Worm (Caenorhabditis elegans) whole organism, L2 larva: ENCODE measurements around the gene D1086.3.

Experiments used
- C34F6.9 ChIP-seq: fragments of 150-350 bp; optimal IDR thresholded peaks from 2 replicates; lab custom pipeline; 2014; ENCODE audit warnings: missing biosample characterization, missing genetic modification characterization
- F13H6.1 ChIP-seq: sonication (generic microtip); optimal IDR thresholded peaks from 2 replicates; lab custom pipeline; 2016; ENCODE audit warnings: missing genetic modification characterization, missing compliant biosample characterization
- R02D3.7 ChIP-seq: fragments of 150-350 bp; optimal IDR thresholded peaks from 2 replicates; lab custom pipeline; 2014; ENCODE audit warnings: missing biosample characterization, missing genetic modification characterization
- Y55F3AM.14 ChIP-seq: fragments of 200-800 bp; sonication (Bioruptor generic); optimal IDR thresholded peaks from 2 replicates; lab custom pipeline; 2018; ENCODE audit warnings: mild to moderate bottlenecking, missing genetic modification characterization, missing compliant biosample characterization
- ZK546.5 ChIP-seq: sonication (generic microtip); optimal IDR thresholded peaks from 2 replicates; lab custom pipeline; 2017; ENCODE audit warnings: missing biosample characterization, missing genetic modification characterization
- alr-1 ChIP-seq: fragments of 150-350 bp; optimal IDR thresholded peaks from 2 replicates; lab custom pipeline; 2014; ENCODE audit warnings: missing biosample characterization, missing genetic modification characterization
- aly-2 ChIP-seq: fragments of 150-350 bp; optimal IDR thresholded peaks from 2 replicates; lab custom pipeline; 2014; ENCODE audit warnings: missing biosample characterization, missing genetic modification characterization
- blmp-1 ChIP-seq: sonication (generic microtip); optimal IDR thresholded peaks from 2 replicates; lab custom pipeline; 2017; ENCODE audit warnings: missing genetic modification characterization, mild to moderate bottlenecking, missing compliant biosample characterization, antibody characterized with exemption, moderate library complexity; ENCODE audit not compliant: insufficient read depth
- dmd-4 ChIP-seq: sonication (generic microtip); optimal IDR thresholded peaks from 2 replicates; lab custom pipeline; 2017; ENCODE audit warnings: missing biosample characterization, missing genetic modification characterization
- elt-1 ChIP-seq: fragments of 150-350 bp; optimal IDR thresholded peaks from 2 replicates; lab custom pipeline; 2014; ENCODE audit warnings: missing biosample characterization, missing genetic modification characterization
- fos-1 ChIP-seq: fragments of 150-350 bp; optimal IDR thresholded peaks from 2 replicates; lab custom pipeline; 2014; ENCODE audit warnings: missing biosample characterization, missing genetic modification characterization
- lin-11 ChIP-seq: fragments of 150-350 bp; sonication (generic microtip); optimal IDR thresholded peaks from 2 replicates; lab custom pipeline; 2014; ENCODE audit warnings: missing biosample characterization, missing genetic modification characterization, inconsistent platforms, mixed read lengths
- lsy-2 ChIP-seq, 2 experiments: fragments of 150-350 bp in 1 of 2; sonication (generic microtip) in 1 of 2; optimal IDR thresholded peaks; 2 replicates each; lab custom pipeline; 2014 to 2017; ENCODE audit warnings: missing biosample characterization in 2 of 2, missing genetic modification characterization in 2 of 2
- mab-5 ChIP-seq: fragments of 150-350 bp; optimal IDR thresholded peaks from 2 replicates; lab custom pipeline; 2014; ENCODE audit warnings: missing biosample characterization, missing genetic modification characterization
- mbf-1 ChIP-seq: sonication (generic microtip); optimal IDR thresholded peaks from 2 replicates; lab custom pipeline; 2017; ENCODE audit warnings: missing biosample characterization, missing genetic modification characterization
- nhr-10 ChIP-seq: sonication (generic microtip); optimal IDR thresholded peaks from 2 replicates; lab custom pipeline; 2017; ENCODE audit warnings: missing biosample characterization, missing genetic modification characterization
- nhr-11 ChIP-seq: fragments of 150-350 bp; optimal IDR thresholded peaks from 2 replicates; lab custom pipeline; 2014; ENCODE audit warnings: missing biosample characterization, missing genetic modification characterization
- nhr-129 ChIP-seq: fragments of 150-350 bp; optimal IDR thresholded peaks from 2 replicates; lab custom pipeline; 2014; ENCODE audit warnings: missing biosample characterization, missing genetic modification characterization
- nhr-21 ChIP-seq: fragments of 150-350 bp; optimal IDR thresholded peaks from 2 replicates; lab custom pipeline; 2014; ENCODE audit warnings: missing biosample characterization, missing genetic modification characterization
- nhr-23 ChIP-seq: fragments of 150-350 bp; optimal IDR thresholded peaks from 2 replicates; lab custom pipeline; 2014; ENCODE audit warnings: missing biosample characterization, missing genetic modification reagents, missing genetic modification characterization
- nhr-25 ChIP-seq: fragments of 150-350 bp; sonication (generic microtip); optimal IDR thresholded peaks from 3 replicates; lab custom pipeline; 2014; ENCODE audit warnings: missing biosample characterization, missing genetic modification characterization
- nhr-6 ChIP-seq: fragments of 150-350 bp; optimal IDR thresholded peaks from 2 replicates; lab custom pipeline; 2014; ENCODE audit warnings: missing biosample characterization, missing genetic modification characterization
- nhr-77 ChIP-seq: fragments of 150-350 bp; optimal IDR thresholded peaks from 2 replicates; lab custom pipeline; 2014; ENCODE audit warnings: missing biosample characterization, missing genetic modification characterization
- peb-1 ChIP-seq: fragments of 150-350 bp; optimal IDR thresholded peaks from 2 replicates; lab custom pipeline; 2014; ENCODE audit warnings: missing biosample characterization, missing genetic modification characterization
- sem-4 ChIP-seq: fragments of 150-350 bp; optimal IDR thresholded peaks from 2 replicates; lab custom pipeline; 2014; ENCODE audit warnings: missing biosample characterization, missing genetic modification reagents, missing genetic modification characterization
- skn-1 ChIP-seq: sonication (generic microtip); optimal IDR thresholded peaks from 2 replicates; lab custom pipeline; 2017; ENCODE audit warnings: missing biosample characterization, missing genetic modification characterization
- sma-3 ChIP-seq: sonication (generic microtip); optimal IDR thresholded peaks from 2 replicates; lab custom pipeline; 2016; ENCODE audit warnings: missing genetic modification reagents, missing genetic modification characterization, missing compliant biosample characterization
- sma-9 ChIP-seq, 2 experiments: fragments of 150-350 bp in 1 of 2; sonication (generic microtip) in 1 of 2; optimal IDR thresholded peaks; 2 replicates each; lab custom pipeline; 2014 to 2016; ENCODE audit warnings: missing genetic modification characterization in 2 of 2, mild to moderate bottlenecking in 1 of 2, missing biosample characterization in 1 of 2, missing compliant biosample characterization in 1 of 2, missing genetic modification reagents in 1 of 2, moderate library complexity in 1 of 2
- unc-39 ChIP-seq: fragments of 150-350 bp; optimal IDR thresholded peaks from 2 replicates; lab custom pipeline; 2014; ENCODE audit warnings: missing biosample characterization, missing genetic modification characterization
- unc-55 ChIP-seq: fragments of 150-350 bp; sonication (generic microtip); optimal IDR thresholded peaks from 3 replicates; lab custom pipeline; 2014; ENCODE audit warnings: missing biosample characterization, missing genetic modification reagents, missing genetic modification characterization
- unc-62 ChIP-seq: fragments of 150-350 bp; optimal IDR thresholded peaks from 2 replicates; lab custom pipeline; 2014; ENCODE audit warnings: missing biosample characterization, missing genetic modification reagents, missing genetic modification characterization
- zag-1 ChIP-seq: fragments of 150-350 bp; optimal IDR thresholded peaks from 2 replicates; lab custom pipeline; 2014; ENCODE audit warnings: missing biosample characterization, missing genetic modification characterization
- ztf-1 ChIP-seq: fragments of 200-800 bp; sonication (Bioruptor generic); conservative IDR thresholded peaks from 2 replicates; pipeline ENCODE4 v1.3.6; 2022; ENCODE audit warnings: missing genetic modification characterization, missing compliant biosample characterization
- ztf-4 ChIP-seq: fragments of 150-350 bp; optimal IDR thresholded peaks from 2 replicates; lab custom pipeline; 2014; ENCODE audit warnings: missing biosample characterization, missing genetic modification characterization

Gene D1086.3

DNA sequence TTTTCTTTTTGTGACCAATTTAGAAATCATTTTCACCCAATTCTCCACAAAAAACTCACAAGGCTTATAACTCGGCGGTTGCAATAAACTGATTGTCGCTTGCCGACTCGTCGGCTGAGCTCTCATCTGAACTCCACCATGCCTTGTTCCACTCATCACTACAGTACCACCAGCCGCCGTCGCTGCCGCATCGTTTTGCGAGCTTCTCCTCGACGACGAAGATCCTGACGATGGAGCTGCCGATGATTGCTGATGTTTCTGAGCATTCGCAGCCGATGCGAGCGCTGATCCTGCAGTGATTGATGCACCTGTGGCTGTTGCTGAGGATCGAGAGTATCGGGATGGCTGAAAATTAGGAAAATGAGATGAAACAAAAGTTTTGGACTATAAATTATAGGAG lies 28.1 kb downstream of the D1086.3 start:
- TF ChIP-seq dmd-4 (tag; lab: Kevin White, UChicago) (no peak), sem-4 (no peak), sma-3 (GFP tag; lab: Kevin White, UChicago) (no peak), nhr-25 (no peak), nhr-11 (tag; lab: Kevin White, UChicago) (no peak), nhr-10 (tag; lab: Kevin White, UChicago) (no peak), unc-39 (no peak), aly-2 (tag; lab: Kevin White, UChicago) (no peak), alr-1 (no peak), blmp-1 (no peak), ztf-1 (GFP tag; lab: Robert Waterston, UW) (no peak), C34F6.9 (no peak), ztf-4 (tag; lab: Kevin White, UChicago) (no peak), unc-55 (GFP tag; lab: Kevin White, UChicago) (no peak), unc-62 (GFP tag; lab: Kevin White, UChicago) (no peak), nhr-23 (no peak), nhr-129 (tag; lab: Kevin White, UChicago) (no peak), mab-5 (tag; lab: Kevin White, UChicago) (no peak), lin-11 (tag; lab: Kevin White, UChicago) (no peak), fos-1 (tag; lab: Kevin White, UChicago) (no peak)

DNA sequence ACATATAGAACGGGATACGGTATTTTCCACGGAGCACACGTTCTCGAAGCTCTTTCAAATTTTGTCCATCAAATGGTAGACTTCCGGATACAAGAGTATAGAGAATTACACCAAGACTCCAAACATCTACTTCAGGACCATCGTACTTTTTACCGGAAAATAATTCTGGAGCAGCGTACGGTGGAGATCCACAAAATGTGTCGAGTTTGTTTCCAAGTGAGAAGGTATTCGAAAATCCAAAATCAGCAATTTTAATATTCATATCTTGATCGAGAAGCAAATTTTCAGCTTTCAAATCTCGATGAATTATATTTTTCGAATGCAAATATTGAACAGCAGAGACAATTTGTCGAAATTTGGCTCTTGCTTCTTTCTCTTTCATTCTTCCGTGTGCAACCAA lies 30.6 kb downstream of the D1086.3 start:
- no peak for TF ChIP-seq peb-1
- TF ChIP-seq nhr-25, result no peak
- TF ChIP-seq lsy-2 (tag; optimal IDR thresholded peaks at IDR 0.05; lab: Kevin White, UChicago), result no peak
- TF ChIP-seq nhr-129 (tag; lab: Kevin White, UChicago), result no peak
- no peak for TF ChIP-seq fos-1 (tag; lab: Kevin White, UChicago)
- no peak for TF ChIP-seq ZK546.5 (tag; lab: Kevin White, UChicago)
- TF ChIP-seq Y55F3AM.14 (GFP tag; lab: Kevin White, UChicago), result no peak
- no peak for TF ChIP-seq lin-11 (tag; lab: Kevin White, UChicago)
- no peak for TF ChIP-seq sma-9 (GFP tag; optimal IDR thresholded peaks at IDR 0.05; lab: Kevin White, UChicago)
- no peak for TF ChIP-seq sma-9 (tag; optimal IDR thresholded peaks at IDR 0.05; lab: Kevin White, UChicago)
- TF ChIP-seq elt-1 (tag; lab: Kevin White, UChicago), result no peak
- TF ChIP-seq nhr-11 (tag; lab: Kevin White, UChicago), result no peak
- TF ChIP-seq F13H6.1 (tag; lab: Kevin White, UChicago), result no peak
- no peak for TF ChIP-seq ztf-4 (tag; lab: Kevin White, UChicago)
- no peak for TF ChIP-seq unc-55 (GFP tag; lab: Kevin White, UChicago)
- no peak for TF ChIP-seq zag-1 (tag; lab: Kevin White, UChicago)
- TF ChIP-seq R02D3.7 (tag; lab: Kevin White, UChicago), result no peak
- TF ChIP-seq unc-39, result no peak
- TF ChIP-seq nhr-77 (tag; lab: Kevin White, UChicago), result no peak

DNA sequence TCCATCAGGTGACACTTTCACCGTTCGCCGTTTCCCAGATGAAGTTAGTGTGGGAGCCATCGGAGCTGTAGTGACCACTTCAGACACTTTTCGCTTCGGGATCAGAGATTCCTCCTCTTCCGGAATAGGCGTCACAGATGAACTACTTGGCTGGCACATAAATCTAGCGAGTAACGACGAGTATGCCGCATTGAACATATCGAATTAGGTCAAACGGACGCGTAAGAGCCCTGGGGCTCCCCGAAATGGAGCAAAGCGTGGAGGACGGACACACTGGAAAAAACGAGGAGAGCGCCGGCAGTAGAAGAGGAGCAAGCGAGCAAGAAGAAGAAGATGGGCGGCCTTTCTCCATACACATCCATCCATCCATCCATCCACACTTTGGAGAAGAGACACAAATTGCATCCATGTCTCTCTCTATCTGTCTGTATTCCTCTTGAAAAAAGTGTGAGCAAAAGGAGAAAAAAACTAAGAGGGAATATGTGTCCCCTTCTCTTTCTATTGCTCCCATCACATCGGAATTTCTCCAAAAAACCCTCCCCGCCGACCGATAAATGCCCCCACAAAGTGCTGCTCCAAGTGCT lies 33.8 kb downstream of the D1086.3 start:
- TF ChIP-seq nhr-6, result no peak
- TF ChIP-seq nhr-129 (tag; lab: Kevin White, UChicago), result peak; percentile 17
- no peak for TF ChIP-seq unc-62 (GFP tag; lab: Kevin White, UChicago)

DNA sequence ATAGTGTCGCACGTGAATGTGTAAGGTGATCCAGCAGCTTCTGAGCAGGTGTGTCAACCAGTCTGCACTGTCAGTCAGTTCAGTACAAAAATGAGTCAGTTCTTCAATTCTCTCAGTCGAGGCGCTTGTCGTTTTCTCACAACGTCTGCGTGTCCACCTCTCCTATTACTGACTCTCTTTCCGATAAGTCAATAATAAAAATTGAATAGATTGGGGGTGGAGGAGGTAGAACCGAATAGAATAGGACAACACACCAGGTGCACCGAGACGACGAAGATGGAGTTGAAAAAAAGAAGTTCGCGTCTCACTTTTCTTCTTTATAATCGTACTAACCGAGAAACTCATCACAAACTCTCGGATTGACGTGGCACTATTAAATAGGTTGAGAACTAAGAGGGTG lies 35.2 kb downstream of the D1086.3 start:
- TF ChIP-seq skn-1 (tag; lab: Kevin White, UChicago) (no peak), nhr-129 (tag; lab: Kevin White, UChicago) (peak; percentile 18), mbf-1 (no peak), fos-1 (tag; lab: Kevin White, UChicago) (peak; percentile 52), Y55F3AM.14 (GFP tag; lab: Kevin White, UChicago) (no peak), aly-2 (tag; lab: Kevin White, UChicago) (no peak), dmd-4 (tag; lab: Kevin White, UChicago) (no peak), nhr-21 (tag; lab: Kevin White, UChicago) (no peak), zag-1 (tag; lab: Kevin White, UChicago) (no peak), elt-1 (tag; lab: Kevin White, UChicago) (no peak), nhr-23 (no peak)
